Worm (Caenorhabditis elegans): ENCODE measurements around the gene ags-3.

The ags-3 gene

DNA sequence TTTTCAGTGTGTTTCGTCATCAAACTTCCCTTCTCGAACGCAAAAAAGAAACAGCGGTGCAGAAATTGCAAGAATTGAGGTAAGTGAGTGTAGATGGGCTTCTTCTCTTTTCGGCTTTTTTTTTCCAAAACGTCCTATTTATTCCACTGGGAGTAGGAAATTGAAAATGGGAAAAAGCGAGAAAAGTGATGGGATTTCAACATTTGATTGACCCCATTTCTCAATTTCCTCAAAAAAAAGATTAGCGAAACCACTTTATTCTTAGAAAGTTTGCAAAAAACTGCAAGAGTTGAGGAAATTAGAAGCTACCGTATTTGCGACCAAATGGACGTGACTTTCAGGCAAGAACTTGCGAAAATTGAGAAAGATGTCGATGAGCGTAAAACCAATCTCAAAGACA lies at the start of gene ags-3:
Gene ags-3 (minus strand): TSS at position 101 of the 400 bp plus-strand sequence.
- TF ChIP-seq Y53G8AR.9 (GFP tag; conservative IDR thresholded peaks at IDR 0.05) (no peak), ceh-100 (GFP tag; IDR thresholded peaks at IDR 0.05) (no peak), akir-1 (GFP tag; optimal IDR thresholded peaks at IDR 0.05) (no peak), ceh-40 (GFP tag; IDR thresholded peaks at IDR 0.05) (no peak), efl-1 (GFP tag; optimal IDR thresholded peaks at IDR 0.05) (no peak)

DNA sequence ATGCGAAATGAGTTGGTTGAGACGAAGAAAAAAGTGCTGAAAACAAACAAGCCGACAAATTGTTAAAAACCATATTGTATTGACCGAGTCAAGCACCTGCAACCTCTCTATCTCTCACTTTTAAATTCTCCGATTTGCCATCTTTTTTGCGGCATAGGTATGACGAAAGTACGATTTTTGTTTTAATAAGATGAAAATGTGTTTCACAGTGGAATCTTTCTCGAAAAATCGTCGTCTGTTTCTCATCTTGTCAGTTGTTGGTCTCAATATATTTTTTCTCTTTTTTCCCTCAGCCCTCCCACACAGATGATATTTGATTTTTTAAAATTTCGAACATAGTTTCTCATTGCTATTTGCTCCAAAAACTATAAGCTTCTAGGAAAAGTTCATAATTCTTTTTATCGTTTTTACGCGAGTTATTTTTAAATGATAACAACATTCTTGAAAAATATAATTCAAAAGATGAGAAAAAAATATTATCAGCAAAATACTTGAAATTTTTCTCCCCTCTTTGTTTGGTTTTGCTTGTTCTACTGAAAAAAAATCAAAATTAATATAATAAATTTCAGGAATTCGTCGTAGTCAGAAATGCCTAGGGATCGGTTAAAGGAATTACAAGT lies 45.2 kb upstream of the ags-3 start, which contains the start of gene syx-3:
Gene syx-3 (plus strand): TSS at position 570 of the 620 bp plus-strand sequence.
- no peak for TF ChIP-seq B0019.2 (GFP tag; conservative IDR thresholded peaks at IDR 0.05)
- TF ChIP-seq somi-1 (GFP tag; optimal IDR thresholded peaks at IDR 0.05): no peak
- no peak for TF ChIP-seq ztf-3 (GFP tag; optimal IDR thresholded peaks at IDR 0.05)
- TF ChIP-seq hlh-26 (GFP tag; conservative IDR thresholded peaks at IDR 0.05): no peak
- TF ChIP-seq F37B4.10 (GFP tag; IDR thresholded peaks at IDR 0.05): no peak
- TF ChIP-seq F10E7.11 (tag; optimal IDR thresholded peaks at IDR 0.05): no peak
- TF ChIP-seq F57C9.4 (tag; optimal IDR thresholded peaks at IDR 0.05): no peak
- no peak for TF ChIP-seq unc-130 (GFP tag; optimal IDR thresholded peaks at IDR 0.05)
- no peak for TF ChIP-seq Y95B8A.8 (GFP tag; IDR thresholded peaks at IDR 0.05)
- no peak for TF ChIP-seq repo-1 (tag; optimal IDR thresholded peaks at IDR 0.05)
- TF ChIP-seq dox-1 (GFP tag; IDR thresholded peaks at IDR 0.05): no peak
- TF ChIP-seq akir-1 (GFP tag; optimal IDR thresholded peaks at IDR 0.05): no peak
- TF ChIP-seq attf-6 (GFP tag; IDR thresholded peaks at IDR 0.05): no peak
- no peak for TF ChIP-seq rpc-1 (optimal IDR thresholded peaks at IDR 0.05)
- TF ChIP-seq rpc-1 (tag; optimal IDR thresholded peaks at IDR 0.05): no peak
- no peak for TF ChIP-seq pbrm-1 (GFP tag; IDR thresholded peaks at IDR 0.05)
- no peak for TF ChIP-seq ceh-40 (GFP tag; IDR thresholded peaks at IDR 0.05)
- no peak for TF ChIP-seq aptf-3 (GFP tag; IDR thresholded peaks at IDR 0.05)

DNA sequence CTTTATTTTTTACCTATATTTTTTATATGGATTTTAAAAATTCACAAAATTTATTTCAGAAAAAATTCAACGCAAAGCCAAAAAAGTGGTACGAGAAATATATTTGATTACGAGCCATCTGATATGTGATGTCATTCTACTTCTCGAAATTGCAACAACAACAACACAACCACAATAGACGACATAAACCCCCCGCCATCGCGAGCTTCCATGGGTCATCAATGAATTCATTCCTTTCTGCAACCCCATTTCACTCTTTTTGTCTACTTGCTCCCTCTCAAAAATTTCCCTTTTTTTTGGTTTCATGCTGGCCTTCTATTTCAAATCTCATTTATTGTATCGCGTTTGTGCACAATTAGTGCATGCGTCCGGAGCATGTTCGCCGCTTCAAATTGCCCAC lies 44.5 kb upstream of the ags-3 start:
- no peak for TF ChIP-seq F39B2.1 (GFP tag; IDR thresholded peaks at IDR 0.05)

DNA sequence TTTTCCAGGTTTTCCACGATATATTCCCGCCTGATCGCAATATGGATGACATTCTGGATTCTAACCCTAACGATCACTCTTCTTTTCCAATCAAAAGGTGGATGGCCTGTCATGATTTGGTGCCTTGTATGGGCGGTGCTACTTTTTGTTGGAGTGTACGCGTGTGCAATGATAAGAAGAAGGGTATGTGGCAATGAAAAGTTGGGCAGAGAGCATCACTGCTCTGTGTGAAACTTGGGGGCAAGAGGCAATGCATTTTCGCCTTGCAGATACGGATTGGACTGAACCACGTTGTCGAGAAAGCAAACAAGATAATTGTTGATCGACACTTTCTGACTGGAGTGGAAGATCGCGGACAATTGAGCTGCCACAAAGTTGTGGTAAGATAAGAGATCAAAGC lies 42.9 kb upstream of the ags-3 start:
- TF ChIP-seq sdz-38 (tag; optimal IDR thresholded peaks at IDR 0.05) (no peak), tbx-9 (tag; optimal IDR thresholded peaks at IDR 0.05; ENCODE audit: borderline replicate concordance) (no peak), hlh-12 (tag; optimal IDR thresholded peaks at IDR 0.05) (no peak), ceh-40 (GFP tag; IDR thresholded peaks at IDR 0.05) (no peak), B0261.1 (tag; optimal IDR thresholded peaks at IDR 0.05) (no peak), nhr-80 (tag; optimal IDR thresholded peaks at IDR 0.05) (peak; percentile 91), ztf-25 (GFP tag; IDR thresholded peaks at IDR 0.05) (no peak), ztf-22 (GFP tag; optimal IDR thresholded peaks at IDR 0.05) (peak; percentile 14), ztf-6 (GFP tag; IDR thresholded peaks at IDR 0.05) (no peak), nhr-120 (GFP tag; IDR thresholded peaks at IDR 0.05) (no peak), F49E8.2 (tag; optimal IDR thresholded peaks at IDR 0.05; ENCODE audit: insufficient read depth) (no peak), let-607 (tag; optimal IDR thresholded peaks at IDR 0.05) (peak; percentile 66 to 85)

DNA sequence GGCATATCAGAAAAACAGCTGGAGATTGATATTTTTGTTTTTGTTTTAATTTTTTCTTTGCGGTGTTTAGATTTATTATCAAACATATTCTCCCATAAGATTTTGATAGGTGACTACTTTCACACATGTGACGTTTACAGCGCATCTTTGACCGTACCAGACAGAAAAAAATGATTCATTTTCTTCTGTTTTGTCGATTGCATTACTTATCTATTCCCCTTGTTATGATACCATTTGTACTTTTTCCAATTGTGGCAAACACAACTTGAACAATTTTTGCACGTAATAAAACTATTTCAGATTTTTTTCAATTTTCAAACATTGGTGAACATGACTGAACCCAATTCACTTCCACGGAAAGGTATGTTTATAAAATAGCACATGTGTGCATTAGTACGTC lies 40.9 kb upstream of the ags-3 start, which contains the start of gene C26B9.1:
Gene C26B9.1 (plus strand): TSS at position 301 of the 400 bp plus-strand sequence.
- TF ChIP-seq ama-1 (optimal IDR thresholded peaks at IDR 0.05): no peak
- TF ChIP-seq ama-1 (GFP tag; optimal IDR thresholded peaks at IDR 0.05): no peak
- no peak for TF ChIP-seq cebp-2 (GFP tag; IDR thresholded peaks at IDR 0.05)
